Worm (Caenorhabditis elegans): ENCODE measurements around the gene ZK686.5.

ZK686.5 gene

ce11 chrIII:7767415-7767814, at the start of gene ZK686.5:
Gene ZK686.5 (minus strand): TSS chrIII:7767515.
- TF ChIP-seq hmg-4 (GFP tag; optimal IDR thresholded peaks at IDR 0.05) (no peak), aly-1 (tag; optimal IDR thresholded peaks at IDR 0.05) (no peak), ets-7 (tag; optimal IDR thresholded peaks at IDR 0.05) (no peak)

ce11 chrIII:7816463-7816862, 49.1 kb upstream of the ZK686.5 start:
- TF ChIP-seq F13C5.2 (tag; optimal IDR thresholded peaks at IDR 0.05) (no peak), tra-4 (tag; optimal IDR thresholded peaks at IDR 0.05) (no peak), pes-1 (GFP tag; IDR thresholded peaks at IDR 0.05) (no peak), tbx-37 (GFP tag; conservative IDR thresholded peaks at IDR 0.05) (no peak), ama-1 (optimal IDR thresholded peaks at IDR 0.05) (no peak), ets-7 (tag; optimal IDR thresholded peaks at IDR 0.05) (no peak), hmbx-1 (tag; optimal IDR thresholded peaks at IDR 0.05) (no peak), hmg-4 (GFP tag; optimal IDR thresholded peaks at IDR 0.05) (no peak), tbx-11 (GFP tag; IDR thresholded peaks at IDR 0.05) (no peak), aly-1 (tag; optimal IDR thresholded peaks at IDR 0.05) (no peak), sea-1 (GFP tag; conservative IDR thresholded peaks at IDR 0.05) (no peak), scrt-1 (GFP tag; IDR thresholded peaks at IDR 0.05) (no peak), flt-1 (GFP tag; IDR thresholded peaks at IDR 0.05) (no peak)

- no peak for TF ChIP-seq ets-7 (tag; optimal IDR thresholded peaks at IDR 0.05)
These were observed 48.4 kb upstream of the ZK686.5 start for ce11 chrIII:7815571-7816348.

ce11 chrIII:7815056-7815366, 47.7 kb upstream of the ZK686.5 start:
- TF ChIP-seq ceh-36 (tag; optimal IDR thresholded peaks at IDR 0.05), result no peak
- TF ChIP-seq ama-1 (optimal IDR thresholded peaks at IDR 0.05), result no peak
- TF ChIP-seq F13C5.2 (tag; optimal IDR thresholded peaks at IDR 0.05), result no peak
- no peak for TF ChIP-seq tbx-11 (GFP tag; IDR thresholded peaks at IDR 0.05)
- TF ChIP-seq hmbx-1 (tag; optimal IDR thresholded peaks at IDR 0.05), result no peak
- TF ChIP-seq ets-7 (tag; optimal IDR thresholded peaks at IDR 0.05), result no peak
- no peak for TF ChIP-seq flt-1 (GFP tag; IDR thresholded peaks at IDR 0.05)
- no peak for TF ChIP-seq sea-1 (GFP tag; conservative IDR thresholded peaks at IDR 0.05)
- no peak for TF ChIP-seq hnd-1 (tag; optimal IDR thresholded peaks at IDR 0.05)
- TF ChIP-seq tra-4 (tag; optimal IDR thresholded peaks at IDR 0.05), result no peak
- no peak for TF ChIP-seq aly-1 (tag; optimal IDR thresholded peaks at IDR 0.05)
- TF ChIP-seq pes-1 (GFP tag; IDR thresholded peaks at IDR 0.05), result no peak
- TF ChIP-seq hmg-4 (GFP tag; optimal IDR thresholded peaks at IDR 0.05), result no peak
- no peak for TF ChIP-seq ceh-13 (GFP tag; optimal IDR thresholded peaks at IDR 0.05)
- no peak for TF ChIP-seq tbx-37 (GFP tag; conservative IDR thresholded peaks at IDR 0.05)
- no peak for TF ChIP-seq scrt-1 (GFP tag; IDR thresholded peaks at IDR 0.05)
- no peak for TF ChIP-seq B0310.2 (tag; optimal IDR thresholded peaks at IDR 0.05)

ce11 chrIII:7814159-7815055, 47.1 kb upstream of the ZK686.5 start, which contains the start of gene egl-5:
Gene egl-5 (plus strand): TSS chrIII:7814374.
- TF ChIP-seq ama-1 (optimal IDR thresholded peaks at IDR 0.05) (no peak), sea-1 (GFP tag; conservative IDR thresholded peaks at IDR 0.05) (no peak), tbx-37 (GFP tag; conservative IDR thresholded peaks at IDR 0.05) (no peak), tra-4 (tag; optimal IDR thresholded peaks at IDR 0.05) (no peak), ceh-36 (tag; optimal IDR thresholded peaks at IDR 0.05) (no peak), pes-1 (GFP tag; IDR thresholded peaks at IDR 0.05) (no peak), tbx-11 (GFP tag; IDR thresholded peaks at IDR 0.05) (no peak), hmg-4 (GFP tag; optimal IDR thresholded peaks at IDR 0.05) (no peak), ceh-13 (GFP tag; optimal IDR thresholded peaks at IDR 0.05) (no peak)

ce11 chrIII:7812208-7812880, 45.0 kb upstream of the ZK686.5 start:
- no peak for TF ChIP-seq flt-1 (GFP tag; IDR thresholded peaks at IDR 0.05)
- TF ChIP-seq ets-7 (tag; optimal IDR thresholded peaks at IDR 0.05), result no peak
- TF ChIP-seq hmbx-1 (tag; optimal IDR thresholded peaks at IDR 0.05), result no peak
- no peak for TF ChIP-seq B0310.2 (tag; optimal IDR thresholded peaks at IDR 0.05)
- no peak for TF ChIP-seq ama-1 (optimal IDR thresholded peaks at IDR 0.05)
- TF ChIP-seq hnd-1 (tag; optimal IDR thresholded peaks at IDR 0.05), result no peak
- no peak for TF ChIP-seq ceh-36 (tag; optimal IDR thresholded peaks at IDR 0.05)
- TF ChIP-seq scrt-1 (GFP tag; IDR thresholded peaks at IDR 0.05), result no peak
- TF ChIP-seq tra-4 (tag; optimal IDR thresholded peaks at IDR 0.05), result no peak
- no peak for TF ChIP-seq aly-1 (tag; optimal IDR thresholded peaks at IDR 0.05)
- TF ChIP-seq tbx-11 (GFP tag; IDR thresholded peaks at IDR 0.05), result no peak
- no peak for TF ChIP-seq sea-1 (GFP tag; conservative IDR thresholded peaks at IDR 0.05)
- no peak for TF ChIP-seq hmg-4 (GFP tag; optimal IDR thresholded peaks at IDR 0.05)
- no peak for TF ChIP-seq ceh-13 (GFP tag; optimal IDR thresholded peaks at IDR 0.05)
- no peak for TF ChIP-seq F13C5.2 (tag; optimal IDR thresholded peaks at IDR 0.05)

- no peak for TF ChIP-seq ets-7 (tag; optimal IDR thresholded peaks at IDR 0.05)
- no peak for TF ChIP-seq scrt-1 (GFP tag; IDR thresholded peaks at IDR 0.05)
- TF ChIP-seq ceh-36 (tag; optimal IDR thresholded peaks at IDR 0.05), result no peak
- TF ChIP-seq tbx-11 (GFP tag; IDR thresholded peaks at IDR 0.05), result no peak
- TF ChIP-seq tbx-37 (GFP tag; conservative IDR thresholded peaks at IDR 0.05), result no peak
- TF ChIP-seq sea-1 (GFP tag; conservative IDR thresholded peaks at IDR 0.05), result no peak
- no peak for TF ChIP-seq tra-4 (tag; optimal IDR thresholded peaks at IDR 0.05)
- no peak for TF ChIP-seq B0310.2 (tag; optimal IDR thresholded peaks at IDR 0.05)
- no peak for TF ChIP-seq ama-1 (optimal IDR thresholded peaks at IDR 0.05)
- TF ChIP-seq aly-1 (tag; optimal IDR thresholded peaks at IDR 0.05), result no peak
- TF ChIP-seq ceh-13 (GFP tag; optimal IDR thresholded peaks at IDR 0.05), result no peak
- no peak for TF ChIP-seq hmbx-1 (tag; optimal IDR thresholded peaks at IDR 0.05)
- no peak for TF ChIP-seq pes-1 (GFP tag; IDR thresholded peaks at IDR 0.05)
- TF ChIP-seq hmg-4 (GFP tag; optimal IDR thresholded peaks at IDR 0.05), result no peak
- TF ChIP-seq flt-1 (GFP tag; IDR thresholded peaks at IDR 0.05), result no peak
- TF ChIP-seq F13C5.2 (tag; optimal IDR thresholded peaks at IDR 0.05), result no peak
These were observed 41.7 kb upstream of the ZK686.5 start for ce11 chrIII:7809033-7809432.
